Worm (Caenorhabditis elegans): ENCODE results near the gene dpf-4.

dpf-4 gene

ce11 chrIII:5876140-5876675 lies 17.1 kb downstream of the dpf-4 start, which contains the start of gene aldo-2 (continued):
- TF ChIP-seq blmp-1 (tag; optimal IDR thresholded peaks at IDR 0.05) (peak; percentile 64), pax-3 (tag; optimal IDR thresholded peaks at IDR 0.05) (no peak), efl-3 (GFP tag; optimal IDR thresholded peaks at IDR 0.05) (no peak), nhr-71 (tag; optimal IDR thresholded peaks at IDR 0.05) (peak; percentile 11), nhr-47 (tag; optimal IDR thresholded peaks at IDR 0.05) (peak; percentile 15), F16B12.6 (tag; optimal IDR thresholded peaks at IDR 0.05) (no peak), efl-1 (optimal IDR thresholded peaks at IDR 0.05) (peak; percentile 22 to 30), efl-1 (GFP tag; optimal IDR thresholded peaks at IDR 0.05 in 1 of 2) (peak in 1 of 2 experiments; percentile 92), egl-27 (tag; optimal IDR thresholded peaks at IDR 0.05) (no peak), alr-1 (tag; optimal IDR thresholded peaks at IDR 0.05; ENCODE audit: borderline replicate concordance) (no peak), C04F5.9 (tag; optimal IDR thresholded peaks at IDR 0.05) (no peak), nhr-90 (tag; optimal IDR thresholded peaks at IDR 0.05; ENCODE audit: poor library complexity) (peak; percentile 54), snu-23 (GFP tag; optimal IDR thresholded peaks at IDR 0.05) (peak; percentile 57), mab-9 (GFP tag; IDR thresholded peaks at IDR 0.05) (no peak), nhr-19 (GFP tag; conservative IDR thresholded peaks at IDR 0.05) (peak; percentile 6; the same call in 1 of the 2 replicates), nhr-76 (tag; optimal IDR thresholded peaks at IDR 0.05) (no peak), pag-3 (tag; optimal IDR thresholded peaks at IDR 0.05; ENCODE audit: borderline replicate concordance, insufficient read depth) (no peak), tlp-1 (tag; optimal IDR thresholded peaks at IDR 0.05) (no peak), zip-4 (GFP tag; optimal IDR thresholded peaks at IDR 0.05) (no peak), nhr-237 (tag; optimal IDR thresholded peaks at IDR 0.05) (no peak), ces-1 (GFP tag; optimal IDR thresholded peaks at IDR 0.05) (no peak), fkh-8 (tag; optimal IDR thresholded peaks at IDR 0.05) (no peak), nhr-12 (tag; optimal IDR thresholded peaks at IDR 0.05) (no peak), ceh-82 (tag; optimal IDR thresholded peaks at IDR 0.05) (peak in 1 of 3 experiments; percentile 4), ceh-88 (GFP tag; IDR thresholded peaks at IDR 0.05) (no peak), nhr-85 (tag) (peak; percentile 84), hlh-17 (GFP tag; optimal IDR thresholded peaks at IDR 0.05; ENCODE audit: borderline replicate concordance) (no peak), nhr-20 (tag; optimal IDR thresholded peaks at IDR 0.05) (peak; percentile 31), sptf-1 (tag; optimal IDR thresholded peaks at IDR 0.05) (no peak), mep-1 (tag; optimal IDR thresholded peaks at IDR 0.05) (peak; percentile 14), lsy-2 (tag; optimal IDR thresholded peaks at IDR 0.05) (peak in 1 of 2 experiments; percentile 36), fkh-4 (tag; optimal IDR thresholded peaks at IDR 0.05; ENCODE audit: borderline replicate concordance) (no peak)

- TF ChIP-seq snpc-4 (tag; optimal IDR thresholded peaks at IDR 0.05) (no peak), pax-3 (tag; optimal IDR thresholded peaks at IDR 0.05) (no peak), lin-39 (tag; optimal IDR thresholded peaks at IDR 0.05) (no peak), nhr-90 (tag; optimal IDR thresholded peaks at IDR 0.05; ENCODE audit: poor library complexity) (peak; percentile 58), egl-27 (tag; optimal IDR thresholded peaks at IDR 0.05) (no peak), ces-1 (GFP tag; optimal IDR thresholded peaks at IDR 0.05) (no peak), nhr-85 (tag) (peak; percentile 38), efl-3 (GFP tag; optimal IDR thresholded peaks at IDR 0.05) (no peak), elt-2 (tag; optimal IDR thresholded peaks at IDR 0.05) (peak; percentile 38), ceh-63 (GFP tag; optimal IDR thresholded peaks at IDR 0.05) (no peak), elt-3 (tag; optimal IDR thresholded peaks at IDR 0.05) (peak in 4 of 6 experiments; percentile 10 to 61 (median 28)), jun-1 (tag; optimal IDR thresholded peaks at IDR 0.05) (no peak), grh-1 (GFP tag; IDR thresholded peaks at IDR 0.05) (peak; percentile 26; the same call in 1 of the 2 replicates), tlp-1 (tag; optimal IDR thresholded peaks at IDR 0.05) (no peak), nhr-20 (tag; optimal IDR thresholded peaks at IDR 0.05) (peak; percentile 63), snu-23 (GFP tag; optimal IDR thresholded peaks at IDR 0.05) (peak; percentile 65), ceh-8 (GFP tag; optimal IDR thresholded peaks at IDR 0.05) (no peak), blmp-1 (tag; optimal IDR thresholded peaks at IDR 0.05) (peak; percentile 90), zag-1 (tag; optimal IDR thresholded peaks at IDR 0.05) (no peak), lin-15B (tag; optimal IDR thresholded peaks at IDR 0.05) (no peak), nhr-71 (tag; optimal IDR thresholded peaks at IDR 0.05) (peak; percentile 73), unc-62 (GFP tag; optimal IDR thresholded peaks at IDR 0.05) (no peak), nhr-77 (tag; optimal IDR thresholded peaks at IDR 0.05) (no peak), lin-14 (GFP tag; optimal IDR thresholded peaks at IDR 0.05) (peak; percentile 31), lin-35 (GFP tag; optimal IDR thresholded peaks at IDR 0.05) (peak in 1 of 2 experiments; percentile 62), mdl-1 (tag; optimal IDR thresholded peaks at IDR 0.05) (peak in 1 of 2 experiments; percentile 0), efl-1 (optimal IDR thresholded peaks at IDR 0.05) (no peak), efl-1 (GFP tag; optimal IDR thresholded peaks at IDR 0.05 in 1 of 2) (peak in 1 of 2 experiments; percentile 78), mep-1 (tag; optimal IDR thresholded peaks at IDR 0.05) (peak; percentile 21)
Observed at ce11 chrIII:5876867-5877641, 17.9 kb downstream of the dpf-4 start.

Data from whole organism, L1 larva.